Worm (Caenorhabditis elegans) whole organism, late embryonic: ENCODE results near the gene F54F11.1.

ENCODE experiments used
- C38D4.7 ChIP-seq: fragments of 200-800 bp; sonication (Bioruptor generic); optimal IDR thresholded peaks from 2 replicates; lab custom pipeline; 2018; ENCODE audit warnings: mild to moderate bottlenecking, missing genetic modification characterization, moderate library complexity, missing compliant biosample characterization
- K02D7.2 ChIP-seq: sonication (generic microtip); optimal IDR thresholded peaks from 2 replicates; lab custom pipeline; 2017; ENCODE audit warnings: mild to moderate bottlenecking, missing genetic modification characterization, missing compliant biosample characterization
- ceh-19 ChIP-seq: fragments of 200-800 bp; sonication (Bioruptor generic); optimal IDR thresholded peaks from 2 replicates; lab custom pipeline; 2018; ENCODE audit warnings: mild to moderate bottlenecking, missing genetic modification characterization, missing compliant biosample characterization
- ceh-2 ChIP-seq: sonication (generic microtip); optimal IDR thresholded peaks from 2 replicates; lab custom pipeline; 2016; ENCODE audit warnings: missing genotype, missing genetic modification characterization, missing compliant biosample characterization
- ceh-22 ChIP-seq: sonication (generic microtip); optimal IDR thresholded peaks from 2 replicates; lab custom pipeline; 2017; ENCODE audit warnings: missing biosample characterization, missing genetic modification characterization
- ceh-34 ChIP-seq: sonication (generic microtip); optimal IDR thresholded peaks from 2 replicates; lab custom pipeline; 2016; ENCODE audit warnings: mild to moderate bottlenecking, missing genetic modification characterization, missing compliant biosample characterization
- dve-1 ChIP-seq: sonication (generic microtip); optimal IDR thresholded peaks from 2 replicates; lab custom pipeline; 2017; ENCODE audit warnings: antibody characterized with exemption, mild to moderate bottlenecking, missing genetic modification characterization, missing compliant biosample characterization
- ets-4 ChIP-seq: sonication (generic microtip); optimal IDR thresholded peaks from 2 replicates; lab custom pipeline; 2016; ENCODE audit warnings: missing genetic modification characterization, missing compliant biosample characterization
- fax-1 ChIP-seq: sonication (generic microtip); optimal IDR thresholded peaks from 2 replicates; lab custom pipeline; 2016; ENCODE audit warnings: missing genotype, missing genetic modification characterization, missing compliant biosample characterization
- hlh-30 ChIP-seq: sonication (generic microtip); optimal IDR thresholded peaks from 2 replicates; lab custom pipeline; 2017; ENCODE audit warnings: antibody characterized with exemption, missing genetic modification characterization, missing compliant biosample characterization; ENCODE audit not compliant: insufficient read depth
- hlh-6 ChIP-seq: sonication (generic microtip); optimal IDR thresholded peaks from 2 replicates; lab custom pipeline; 2016; ENCODE audit warnings: missing genotype, missing genetic modification characterization, missing compliant biosample characterization
- hlh-8 ChIP-seq: sonication (generic microtip); optimal IDR thresholded peaks from 2 replicates; lab custom pipeline; 2016; ENCODE audit warnings: missing genotype, missing genetic modification characterization, missing compliant biosample characterization
- lim-6 ChIP-seq: sonication (generic microtip); optimal IDR thresholded peaks from 2 replicates; lab custom pipeline; 2016; ENCODE audit warnings: missing genetic modification characterization, missing compliant biosample characterization
- mec-3 ChIP-seq: sonication (generic microtip); optimal IDR thresholded peaks from 2 replicates; lab custom pipeline; 2016; ENCODE audit warnings: borderline replicate concordance, missing genetic modification characterization, missing compliant biosample characterization
- pat-9 ChIP-seq: fragments of 200-800 bp; sonication (Bioruptor generic); optimal IDR thresholded peaks from 2 replicates; lab custom pipeline; 2018; ENCODE audit warnings: mild to moderate bottlenecking, missing genetic modification characterization, moderate library complexity, missing compliant biosample characterization
- sdc-2 ChIP-seq: sonication (generic microtip); optimal IDR thresholded peaks from 2 replicates; lab custom pipeline; 2016; ENCODE audit warnings: missing genotype, missing genetic modification characterization, missing compliant biosample characterization
- sox-2 ChIP-seq: fragments of 200-800 bp; sonication (Bioruptor generic); IDR thresholded peaks from 2 replicates; pipeline ENCODE4 v1.3.6; 2022; ENCODE audit warnings: missing genetic modification reagents, missing genetic modification characterization, missing compliant biosample characterization
- syd-9 ChIP-seq: sonication (generic microtip); optimal IDR thresholded peaks from 2 replicates; lab custom pipeline; 2016; ENCODE audit warnings: mild to moderate bottlenecking, missing genetic modification characterization, moderate library complexity, missing compliant biosample characterization
- unc-55 ChIP-seq: sonication (generic microtip); optimal IDR thresholded peaks from 2 replicates; lab custom pipeline; 2017; ENCODE audit warnings: missing biosample characterization, missing genetic modification reagents, missing genetic modification characterization

The F54F11.1 gene

ce11 chrII:13547545-13547944, 43.8 kb downstream of the F54F11.1 start, which contains the start of gene ddl-2:
ddl-2 (minus strand) TSS chrII:13547645.
- TF ChIP-seq K02D7.2 (no peak), C38D4.7 (GFP tag; lab: Kevin White, UChicago) (no peak), dve-1 (tag; lab: Kevin White, UChicago) (no peak), pat-9 (tag; lab: Kevin White, UChicago) (no peak), ceh-2 (tag; lab: Kevin White, UChicago) (no peak), ceh-19 (GFP tag; lab: Kevin White, UChicago) (no peak), sox-2 (no peak), ceh-34 (no peak), unc-55 (GFP tag; lab: Kevin White, UChicago) (no peak), sdc-2 (tag; lab: Kevin White, UChicago) (no peak), hlh-8 (tag; lab: Kevin White, UChicago) (no peak), syd-9 (tag; lab: Kevin White, UChicago) (no peak), mec-3 (no peak), ceh-22 (tag; lab: Kevin White, UChicago) (no peak), lim-6 (tag; lab: Kevin White, UChicago) (no peak), hlh-30 (no peak), ets-4 (no peak), fax-1 (tag; lab: Kevin White, UChicago) (no peak), hlh-6 (no peak)
